Fruit fly (Drosophila melanogaster) whole organism, embryonic: ENCODE results near the gene CG3339.

Experiments used
- Blimp-1 ChIP-seq: fragments of 200-800 bp; sonication (Bioruptor generic); optimal IDR thresholded peaks from 3 replicates; lab custom pipeline; 2018; ENCODE audit warnings: missing biosample characterization, missing genetic modification characterization, mild to moderate bottlenecking, moderate library complexity, missing genetic modification reagents
- CG10565 ChIP-seq: fragments of 200-800 bp; sonication (Bioruptor generic); optimal IDR thresholded peaks from 3 replicates; lab custom pipeline; 2016; ENCODE audit warnings: missing biosample characterization, mild to moderate bottlenecking, missing genetic modification characterization
- CG11456 ChIP-seq: fragments of 200-800 bp; sonication (Bioruptor generic); IDR thresholded peaks from 3 replicates; pipeline ENCODE4 v1.3.6; 2022; ENCODE audit warnings: missing biosample characterization, missing genetic modification characterization
- CG12299 ChIP-seq: fragments of 200-800 bp; sonication (Bioruptor generic); optimal IDR thresholded peaks from 2 replicates; lab custom pipeline; 2018; ENCODE audit warnings: missing biosample characterization, mild to moderate bottlenecking, missing genetic modification characterization
- CG12391 ChIP-seq: fragments of 200-800 bp; sonication (Bioruptor generic); optimal IDR thresholded peaks from 3 replicates; lab custom pipeline; 2018; ENCODE audit warnings: missing biosample characterization, mild to moderate bottlenecking, missing genetic modification characterization, moderate library complexity
- CG13894 ChIP-seq: fragments of 200-800 bp; sonication (Bioruptor generic); optimal IDR thresholded peaks from 3 replicates; lab custom pipeline; 2018; ENCODE audit warnings: missing biosample characterization, mild to moderate bottlenecking, missing genetic modification characterization, moderate library complexity
- CG14050 ChIP-seq: fragments of 200-800 bp; sonication (Bioruptor generic); IDR thresholded peaks from 3 replicates; pipeline ENCODE4 v1.3.6; 2022; ENCODE audit warnings: missing biosample characterization, missing genetic modification characterization
- CG16863 ChIP-seq: fragments of 200-800 bp; sonication (Bioruptor generic); optimal IDR thresholded peaks from 3 replicates; lab custom pipeline; 2016; ENCODE audit warnings: missing biosample characterization, missing genetic modification characterization
- CG2712 ChIP-seq: fragments of 200-800 bp; optimal IDR thresholded peaks from 3 replicates; lab custom pipeline; 2019; ENCODE audit warnings: missing biosample characterization, mild to moderate bottlenecking, missing genetic modification characterization, moderate library complexity
- CG2875 ChIP-seq: fragments of 200-800 bp; sonication (Bioruptor generic); optimal IDR thresholded peaks from 2 replicates; lab custom pipeline; 2017; ENCODE audit warnings: missing biosample characterization, mild to moderate bottlenecking, missing genetic modification characterization, missing genetic modification reagents
- CG30431 ChIP-seq: fragments of 200-800 bp; sonication (Bioruptor generic); optimal IDR thresholded peaks from 2 replicates; lab custom pipeline; 2017; ENCODE audit warnings: missing biosample characterization, missing genetic modification characterization
- CG3163 ChIP-seq: fragments of 200-800 bp; sonication (Bioruptor generic); optimal IDR thresholded peaks from 3 replicates; lab custom pipeline; 2016; ENCODE audit warnings: missing biosample characterization, missing genetic modification characterization
- CG34224 ChIP-seq: fragments of 200-800 bp; sonication (Bioruptor generic); IDR thresholded peaks from 3 replicates; pipeline ENCODE4 v1.3.6; 2022; ENCODE audit warnings: missing biosample characterization, missing genetic modification characterization; ENCODE audit not compliant: partially characterized antibody
- CG4820 ChIP-seq: fragments of 200-800 bp; sonication (Bioruptor generic); optimal IDR thresholded peaks from 3 replicates; lab custom pipeline; 2016; ENCODE audit warnings: missing biosample characterization, missing genetic modification characterization
- CG6175 ChIP-seq: fragments of 200-800 bp; sonication (Bioruptor generic); IDR thresholded peaks from 3 replicates; pipeline ENCODE4 v1.3.6; 2022; ENCODE audit warnings: missing biosample characterization, missing genetic modification characterization
- CG6854 ChIP-seq: fragments of 200-800 bp; sonication (Bioruptor generic); optimal IDR thresholded peaks from 3 replicates; lab custom pipeline; 2017; ENCODE audit warnings: missing biosample characterization, mild to moderate bottlenecking, missing genetic modification characterization
- CG7928 ChIP-seq: fragments of 200-800 bp; sonication (Bioruptor generic); optimal IDR thresholded peaks from 2 replicates; lab custom pipeline; 2017; ENCODE audit warnings: missing biosample characterization, mild to moderate bottlenecking, missing genetic modification characterization
- CG8388 ChIP-seq: fragments of 200-800 bp; sonication (Bioruptor generic); optimal IDR thresholded peaks from 2 replicates; lab custom pipeline; 2019; ENCODE audit warnings: missing biosample characterization, mild to moderate bottlenecking, missing genetic modification characterization, moderate library complexity
- Doc2 ChIP-seq: fragments of 200-800 bp; sonication (Bioruptor generic); IDR thresholded peaks from 2 replicates; pipeline ENCODE4 v1.3.6; 2022; ENCODE audit warnings: missing biosample characterization, missing genetic modification characterization
- Dref ChIP-seq: fragments of 200-800 bp; sonication (Bioruptor generic); IDR thresholded peaks from 2 replicates; pipeline ENCODE4 v1.3.6; 2022; ENCODE audit warnings: missing biosample characterization, missing genetic modification characterization
- E2f2 ChIP-seq: fragments of 200-800 bp; sonication (Bioruptor generic); IDR thresholded peaks from 2 replicates; pipeline ENCODE4 v1.3.6; 2022; ENCODE audit warnings: missing biosample characterization, missing genetic modification characterization
- ERR ChIP-seq: fragments of 200-800 bp; sonication (Bioruptor generic); optimal IDR thresholded peaks from 2 replicates; lab custom pipeline; 2016; ENCODE audit warnings: missing biosample characterization, missing genetic modification characterization
- Hand ChIP-seq: fragments of 200-800 bp; sonication (Bioruptor generic); optimal IDR thresholded peaks from 2 replicates; lab custom pipeline; 2017; ENCODE audit warnings: mild to moderate bottlenecking, missing biosample characterization, missing genetic modification reagents, missing genetic modification characterization
- Hey ChIP-seq: fragments of 200-800 bp; sonication (Bioruptor generic); optimal IDR thresholded peaks from 3 replicates; lab custom pipeline; 2018; ENCODE audit warnings: missing biosample characterization, mild to moderate bottlenecking, missing genetic modification characterization
- Kr ChIP-seq: fragments of 200-800 bp; sonication (Bioruptor generic); optimal IDR thresholded peaks from 2 replicates; lab custom pipeline; 2017; ENCODE audit warnings: missing biosample characterization, mild to moderate bottlenecking, missing genetic modification characterization
- Ptx1 ChIP-seq: fragments of 200-800 bp; sonication (Bioruptor generic); IDR thresholded peaks from 2 replicates; pipeline ENCODE4 v1.3.6; 2022; ENCODE audit warnings: missing biosample characterization, missing genetic modification characterization
- Rx ChIP-seq: fragments of 200-800 bp; sonication (Bioruptor generic); IDR thresholded peaks from 2 replicates; pipeline ENCODE4 v1.3.6; 2022; ENCODE audit warnings: missing biosample characterization, missing genetic modification characterization
- Six4 ChIP-seq: fragments of 200-800 bp; sonication (Bioruptor generic); optimal IDR thresholded peaks from 2 replicates; lab custom pipeline; 2016; ENCODE audit warnings: missing biosample characterization, missing genetic modification characterization
- Xrp1 ChIP-seq: fragments of 200-800 bp; sonication (Bioruptor generic); IDR thresholded peaks from 2 replicates; pipeline ENCODE4 v1.3.6; 2022; ENCODE audit warnings: missing biosample characterization, missing genetic modification characterization
- abd-A ChIP-seq: fragments of 200-800 bp; sonication (Bioruptor generic); optimal IDR thresholded peaks from 3 replicates; lab custom pipeline; 2019; ENCODE audit warnings: missing biosample characterization, mild to moderate bottlenecking, missing genetic modification characterization, moderate library complexity
- ci ChIP-seq: fragments of 200-800 bp; sonication (Bioruptor generic); IDR thresholded peaks from 3 replicates; pipeline ENCODE4 v1.3.6; 2022; ENCODE audit warnings: missing biosample characterization, missing genetic modification characterization
- ems ChIP-seq: fragments of 200-800 bp; sonication (Bioruptor generic); optimal IDR thresholded peaks from 3 replicates; lab custom pipeline; 2016; ENCODE audit warnings: missing biosample characterization, missing genetic modification characterization
- fd102C ChIP-seq: fragments of 200-800 bp; sonication (Bioruptor generic); optimal IDR thresholded peaks from 2 replicates; lab custom pipeline; 2018; ENCODE audit warnings: missing biosample characterization, mild to moderate bottlenecking, missing genetic modification characterization, moderate library complexity
- gcm2 ChIP-seq: fragments of 200-800 bp; sonication (Bioruptor generic); optimal IDR thresholded peaks from 2 replicates; lab custom pipeline; 2016; ENCODE audit warnings: missing biosample characterization, missing genetic modification characterization
- hbn ChIP-seq: fragments of 200-800 bp; sonication (Bioruptor generic); IDR thresholded peaks from 2 replicates; pipeline ENCODE4 v1.3.6; 2022; ENCODE audit warnings: missing biosample characterization, missing genetic modification characterization; ENCODE audit not compliant: partially characterized antibody
- insv ChIP-seq, 2 experiments: fragments of 200-800 bp; sonication (Bioruptor generic); optimal IDR thresholded peaks; 3 replicates each; lab custom pipeline; 2016 to 2018; ENCODE audit warnings: missing biosample characterization in 2 of 2, missing genetic modification characterization in 2 of 2
- kay ChIP-seq: fragments of 200-800 bp; sonication (Bioruptor generic); optimal IDR thresholded peaks from 2 replicates; lab custom pipeline; 2016; ENCODE audit warnings: missing biosample characterization, missing genetic modification characterization
- nerfin-2 ChIP-seq: fragments of 200-800 bp; sonication (Bioruptor generic); IDR thresholded peaks from 2 replicates; pipeline ENCODE4 v1.3.6; 2022; ENCODE audit warnings: missing biosample characterization, missing genetic modification characterization; ENCODE audit not compliant: partially characterized antibody
- org-1 ChIP-seq: fragments of 200-800 bp; sonication (Bioruptor generic); optimal IDR thresholded peaks from 2 replicates; lab custom pipeline; 2017; ENCODE audit warnings: missing biosample characterization, missing genetic modification characterization
- pb ChIP-seq: fragments of 200-800 bp; sonication (Bioruptor generic); optimal IDR thresholded peaks from 3 replicates; lab custom pipeline; 2016; ENCODE audit warnings: missing biosample characterization, missing genetic modification characterization
- pita ChIP-seq: fragments of 200-800 bp; sonication (Bioruptor generic); optimal IDR thresholded peaks from 2 replicates; lab custom pipeline; 2017; ENCODE audit warnings: missing biosample characterization, mild to moderate bottlenecking, missing genetic modification characterization
- sens ChIP-seq: fragments of 200-800 bp; sonication (Bioruptor generic); peaks from one replicate; lab custom pipeline; 2016; ENCODE audit warnings: missing biosample characterization, missing genetic modification characterization
- sim ChIP-seq: fragments of 200-800 bp; sonication (Bioruptor generic); IDR thresholded peaks from 2 replicates; pipeline ENCODE4 v1.3.6; 2022; ENCODE audit warnings: missing biosample characterization, missing genetic modification characterization
- sna ChIP-seq: fragments of 200-800 bp; sonication (Bioruptor generic); IDR thresholded peaks from 2 replicates; pipeline ENCODE4 v1.3.6; 2022; ENCODE audit warnings: missing biosample characterization, missing genetic modification characterization; ENCODE audit not compliant: partially characterized antibody
- ttk ChIP-seq: fragments of 200-800 bp; sonication (Bioruptor generic); IDR thresholded peaks from 2 replicates; pipeline ENCODE4 v2.1.2; 2022; ENCODE audit warnings: missing biosample characterization, missing genetic modification characterization
- usp ChIP-seq: fragments of >200 bp; optimal IDR thresholded peaks from 2 replicates; lab custom pipeline; 2017; ENCODE audit warnings: missing biosample characterization, missing genetic modification characterization
- wor ChIP-seq: fragments of 200-800 bp; sonication (Bioruptor generic); IDR thresholded peaks from 2 replicates; pipeline ENCODE4 v1.3.6; 2022; ENCODE audit warnings: missing biosample characterization, missing genetic modification characterization
- yki ChIP-seq: fragments of >200 bp; optimal IDR thresholded peaks from 3 replicates; lab custom pipeline; 2018

CG3339 gene

dm6 chr3R:27263434-27264215, 58.5 kb downstream of the CG3339 start, which contains the start of gene woc (continued):
- TF ChIP-seq Dref (GFP tag; lab: Robert Waterston, UW) (peak; percentile 95), ci (GFP tag; lab: Robert Waterston, UW) (peak; percentile 69; the same call in 2 of the 3 replicates), CG11456 (GFP tag; lab: Robert Waterston, UW) (peak; percentile 56; the same call in 1 of the 3 replicates), Hand (GFP tag; lab: Kevin White, UChicago) (no peak), pb (peak; percentile 43), CG12391 (tag; lab: Kevin White, UChicago) (peak; percentile 39), gcm2 (peak; percentile 45), Hey (no peak), Rx (GFP tag; lab: Robert Waterston, UW) (peak; percentile 14; the same call in 1 of the 2 replicates), ems (GFP tag; lab: Kevin White, UChicago) (no peak), CG16863 (GFP tag; lab: Kevin White, UChicago) (peak; percentile 64), CG8388 (GFP tag; lab: Kevin White, UChicago) (peak; percentile 99), Doc2 (GFP tag; lab: Robert Waterston, UW) (no peak), abd-A (no peak), Ptx1 (GFP tag; lab: Robert Waterston, UW) (peak; percentile 50), CG3163 (GFP tag; lab: Kevin White, UChicago) (peak; percentile 33), nerfin-2 (peak; percentile 83), Xrp1 (GFP tag; lab: Robert Waterston, UW) (no peak), CG2712 (tag; lab: Kevin White, UChicago) (no peak), usp (GFP tag; lab: Kevin White, UChicago) (no peak), CG6175 (no peak), CG4820 (GFP tag; lab: Kevin White, UChicago) (no peak), fd102C (no peak), Kr (GFP tag; lab: Kevin White, UChicago) (no peak), sim (GFP tag; lab: Robert Waterston, UW) (no peak), CG12299 (no peak), wor (GFP tag; lab: Robert Waterston, UW) (no peak), kay (GFP tag; lab: Kevin White, UChicago) (no peak), yki (no peak), CG13894 (no peak), CG14050 (GFP tag; lab: Robert Waterston, UW) (peak; percentile 27; the same call in 1 of the 3 replicates), CG30431 (peak; percentile 46), ERR (GFP tag; lab: Kevin White, UChicago) (no peak), insv (GFP tag; optimal IDR thresholded peaks at IDR 0.05; lab: Kevin White, UChicago) (peak in 1 of 2 experiments; percentile 23), E2f2 (GFP tag; lab: Robert Waterston, UW) (peak; percentile 83), Six4 (GFP tag; lab: Kevin White, UChicago) (no peak), CG7928 (GFP tag; lab: Kevin White, UChicago) (peak; percentile 93), CG34224 (peak; percentile 88), CG2875 (GFP tag; lab: Kevin White, UChicago) (no peak), Blimp-1 (GFP tag; lab: Kevin White, UChicago) (no peak), ttk (GFP tag; lab: Robert Waterston, UW) (peak; percentile 13), sna (GFP tag; lab: Robert Waterston, UW) (peak; percentile 75), pita (no peak), org-1 (peak; percentile 9), CG6854 (no peak), CG10565 (no peak), sens (GFP tag; lab: Kevin White, UChicago) (peak; percentile 94), hbn (GFP tag; lab: Robert Waterston, UW) (peak; percentile 71)
- TF ChIP-seq, all 482 proteins: peak for 244
